Worm (Caenorhabditis elegans): ENCODE data around the gene unc-7.
A peak's percentile ranks its signal among the peaks of the same experiment; 100 is the strongest.

- no peak for TF ChIP-seq rnt-1 (tag; optimal IDR thresholded peaks at IDR 0.05)
- TF ChIP-seq nhr-11 (tag; optimal IDR thresholded peaks at IDR 0.05), result no peak
- TF ChIP-seq elt-3 (tag; optimal IDR thresholded peaks at IDR 0.05), result no peak
- TF ChIP-seq unc-130 (tag; optimal IDR thresholded peaks at IDR 0.05), result no peak
- peak; percentile 12 for TF ChIP-seq snpc-4 (tag; optimal IDR thresholded peaks at IDR 0.05)
- no peak for TF ChIP-seq fos-1 (tag; optimal IDR thresholded peaks at IDR 0.05)
- no peak for TF ChIP-seq zag-1 (tag; optimal IDR thresholded peaks at IDR 0.05)
- TF ChIP-seq unc-86 (tag; optimal IDR thresholded peaks at IDR 0.05), result no peak
- no peak for TF ChIP-seq swsn-7 (tag; optimal IDR thresholded peaks at IDR 0.05)
- no peak for TF ChIP-seq nhr-20 (tag; optimal IDR thresholded peaks at IDR 0.05)
- TF ChIP-seq aha-1 (tag; optimal IDR thresholded peaks at IDR 0.05), result no peak
These were observed 10.3 kb upstream of the unc-7 start for ce11 chrX:15157854-15158253.
